Worm (Caenorhabditis elegans) whole organism, L1 larva: ENCODE results near the gene zip-3.

Source experiments
- C16A3.4 ChIP-seq: fragments of 150-350 bp; optimal IDR thresholded peaks from 2 replicates; lab custom pipeline; 2014; ENCODE audit warnings: missing biosample characterization, missing genetic modification characterization
- F16B12.6 ChIP-seq: fragments of 150-350 bp; optimal IDR thresholded peaks from 2 replicates; lab custom pipeline; 2014; ENCODE audit warnings: missing biosample characterization, missing genetic modification characterization
- Y116A8C.19 ChIP-seq: sonication (generic microtip); optimal IDR thresholded peaks from 2 replicates; lab custom pipeline; 2016; ENCODE audit warnings: missing compliant biosample characterization, missing genetic modification characterization, borderline replicate concordance
- alr-1 ChIP-seq: fragments of 200-800 bp; sonication (Bioruptor generic); optimal IDR thresholded peaks from 2 replicates; lab custom pipeline; 2018; ENCODE audit warnings: borderline replicate concordance, mild to moderate bottlenecking, missing genetic modification characterization, missing compliant biosample characterization
- aly-2 ChIP-seq: fragments of 150-350 bp; optimal IDR thresholded peaks from 2 replicates; lab custom pipeline; 2014; ENCODE audit warnings: missing biosample characterization, missing genetic modification characterization
- ama-1 ChIP-seq: fragments of 150-350 bp; optimal IDR thresholded peaks from 2 replicates; lab custom pipeline; 2014
- ceh-8 ChIP-seq: fragments of 200-800 bp; sonication (Bioruptor generic); optimal IDR thresholded peaks from 2 replicates; lab custom pipeline; 2018; ENCODE audit warnings: mild to moderate bottlenecking, missing genetic modification characterization, moderate library complexity, missing compliant biosample characterization
- ceh-88 ChIP-seq: fragments of 200-800 bp; sonication (Bioruptor generic); IDR thresholded peaks from 2 replicates; pipeline ENCODE4 v1.3.6; 2022; ENCODE audit warnings: missing genetic modification characterization, missing compliant biosample characterization
- dpl-1 ChIP-seq, 3 experiments: fragments of 150-350 bp in 2 of 3; sonication (generic microtip) in 1 of 3; optimal IDR thresholded peaks; 2 replicates each; lab custom pipeline; 2014 to 2017; ENCODE audit warnings: missing biosample characterization in 3 of 3, missing genetic modification characterization in 3 of 3, missing genetic modification reagents in 3 of 3
- dsc-1 ChIP-seq: sonication (generic microtip); optimal IDR thresholded peaks from 2 replicates; lab custom pipeline; 2016; ENCODE audit warnings: mild to moderate bottlenecking, missing genetic modification characterization, missing compliant biosample characterization
- efl-1 ChIP-seq, 4 experiments: fragments of 150-350 bp; optimal IDR thresholded peaks in 3 of 4; peaks in 1 of 4; 1 replicate in 1 of 4; 2 replicates in 3 of 4; lab custom pipeline; 2014; ENCODE audit warnings: missing biosample characterization in 2 of 4, missing genetic modification characterization in 2 of 4, missing genetic modification reagents in 2 of 4
- efl-3 ChIP-seq: fragments of 200-800 bp; sonication (Bioruptor generic); optimal IDR thresholded peaks from 2 replicates; lab custom pipeline; 2018; ENCODE audit warnings: mild to moderate bottlenecking, missing genetic modification characterization, missing compliant biosample characterization
- egl-13 ChIP-seq: sonication (generic microtip); optimal IDR thresholded peaks from 2 replicates; lab custom pipeline; 2016; ENCODE audit warnings: missing genotype, missing genetic modification reagents, missing genetic modification characterization, missing compliant biosample characterization
- egl-27 ChIP-seq, 2 experiments: fragments of 150-350 bp in 1 of 2; sonication (generic microtip); optimal IDR thresholded peaks; 3 replicates each; lab custom pipeline; 2017 to 2018; ENCODE audit warnings: missing biosample characterization in 2 of 2, missing genetic modification characterization in 2 of 2, missing genetic modification reagents in 2 of 2
- elt-2 ChIP-seq: sonication (generic microtip); optimal IDR thresholded peaks from 2 replicates; lab custom pipeline; 2016; ENCODE audit warnings: missing genetic modification characterization, mild to moderate bottlenecking, inconsistent platforms, missing compliant biosample characterization, missing genetic modification reagents
- elt-3 ChIP-seq, 6 experiments: fragments of 150-350 bp in 1 of 6; sonication (generic microtip); optimal IDR thresholded peaks; 2 replicates each; lab custom pipeline; 2017 to 2018; ENCODE audit warnings: missing biosample characterization in 6 of 6, missing genetic modification characterization in 6 of 6, inconsistent platforms in 1 of 6
- fkh-10 ChIP-seq: sonication (generic microtip); optimal IDR thresholded peaks from 2 replicates; lab custom pipeline; 2017; ENCODE audit warnings: missing biosample characterization, missing genetic modification reagents, missing genetic modification characterization
- fkh-8 ChIP-seq: sonication (generic microtip); optimal IDR thresholded peaks from 2 replicates; lab custom pipeline; 2016; ENCODE audit warnings: mild to moderate bottlenecking, missing genetic modification characterization, missing compliant biosample characterization
- fos-1 ChIP-seq: fragments of 150-350 bp; optimal IDR thresholded peaks from 2 replicates; lab custom pipeline; 2014; ENCODE audit warnings: missing biosample characterization, missing genetic modification characterization
- jun-1 ChIP-seq: fragments of 150-350 bp; optimal IDR thresholded peaks from 2 replicates; lab custom pipeline; 2014; ENCODE audit warnings: missing biosample characterization, missing genetic modification reagents, missing genetic modification characterization
- lin-13 ChIP-seq: fragments of 150-350 bp; optimal IDR thresholded peaks from 2 replicates; lab custom pipeline; 2014; ENCODE audit warnings: missing biosample characterization, missing genetic modification reagents, missing genetic modification characterization
- lin-35 ChIP-seq, 2 experiments: fragments of 150-350 bp; optimal IDR thresholded peaks; 2 replicates each; lab custom pipeline; 2014; ENCODE audit warnings: missing biosample characterization in 2 of 2, missing genetic modification characterization in 2 of 2, missing genetic modification reagents in 2 of 2
- lir-3 ChIP-seq: sonication (generic microtip); optimal IDR thresholded peaks from 2 replicates; lab custom pipeline; 2016; ENCODE audit warnings: mild to moderate bottlenecking, missing genetic modification characterization, moderate library complexity, missing compliant biosample characterization; ENCODE audit not compliant: poor library complexity
- lsy-2 ChIP-seq, 2 experiments: fragments of 150-350 bp; optimal IDR thresholded peaks; 2 replicates each; lab custom pipeline; 2014; ENCODE audit warnings: missing biosample characterization in 2 of 2, missing genetic modification characterization in 2 of 2
- mef-2 ChIP-seq: fragments of 150-350 bp; optimal IDR thresholded peaks from 2 replicates; lab custom pipeline; 2014; ENCODE audit warnings: missing biosample characterization, missing genetic modification characterization
- mep-1 ChIP-seq: fragments of 150-350 bp; optimal IDR thresholded peaks from 2 replicates; lab custom pipeline; 2014; ENCODE audit warnings: missing biosample characterization, missing genetic modification characterization
- nhr-20 ChIP-seq: sonication (generic microtip); optimal IDR thresholded peaks from 2 replicates; lab custom pipeline; 2016; ENCODE audit warnings: mild to moderate bottlenecking, missing genetic modification characterization, missing compliant biosample characterization
- nhr-237 ChIP-seq: fragments of 150-350 bp; optimal IDR thresholded peaks from 2 replicates; lab custom pipeline; 2014; ENCODE audit warnings: missing biosample characterization, missing genetic modification characterization
- nhr-47 ChIP-seq: sonication (generic microtip); optimal IDR thresholded peaks from 2 replicates; lab custom pipeline; 2016; ENCODE audit warnings: mild to moderate bottlenecking, missing genetic modification characterization, moderate library complexity, missing compliant biosample characterization
- nhr-71 ChIP-seq: sonication (generic microtip); optimal IDR thresholded peaks from 2 replicates; lab custom pipeline; 2016; ENCODE audit warnings: mild to moderate bottlenecking, missing genetic modification characterization, moderate library complexity, missing compliant biosample characterization
- nhr-76 ChIP-seq: sonication (generic microtip); optimal IDR thresholded peaks from 2 replicates; lab custom pipeline; 2017; ENCODE audit warnings: missing biosample characterization, missing genetic modification characterization
- nhr-77 ChIP-seq: fragments of 150-350 bp; optimal IDR thresholded peaks from 2 replicates; lab custom pipeline; 2014; ENCODE audit warnings: missing biosample characterization, missing genetic modification characterization
- nhr-84 ChIP-seq: sonication (generic microtip); optimal IDR thresholded peaks from 2 replicates; lab custom pipeline; 2017; ENCODE audit warnings: missing biosample characterization, missing genetic modification characterization
- nhr-90 ChIP-seq: sonication (generic microtip); optimal IDR thresholded peaks from 2 replicates; lab custom pipeline; 2016; ENCODE audit warnings: mild to moderate bottlenecking, missing genetic modification characterization, missing compliant biosample characterization; ENCODE audit not compliant: poor library complexity
- rnt-1 ChIP-seq: sonication (generic microtip); optimal IDR thresholded peaks from 2 replicates; lab custom pipeline; 2016; ENCODE audit warnings: mild to moderate bottlenecking, missing genetic modification characterization, moderate library complexity, missing compliant biosample characterization
- swsn-7 ChIP-seq: sonication (generic microtip); optimal IDR thresholded peaks from 2 replicates; lab custom pipeline; 2016; ENCODE audit warnings: missing genetic modification characterization, missing compliant biosample characterization
- tbx-2 ChIP-seq: sonication (generic microtip); optimal IDR thresholded peaks from 2 replicates; lab custom pipeline; 2016; ENCODE audit warnings: missing genetic modification characterization, missing compliant biosample characterization
- tlp-1 ChIP-seq: fragments of 150-350 bp; optimal IDR thresholded peaks from 2 replicates; lab custom pipeline; 2014; ENCODE audit warnings: missing biosample characterization, missing genetic modification characterization
- unc-130 ChIP-seq: fragments of 150-350 bp; optimal IDR thresholded peaks from 2 replicates; lab custom pipeline; 2017; ENCODE audit warnings: missing biosample characterization, missing genetic modification characterization, inconsistent platforms
- unc-30 ChIP-seq: sonication (generic microtip); optimal IDR thresholded peaks from 2 replicates; lab custom pipeline; 2017; ENCODE audit warnings: missing biosample characterization, missing genetic modification characterization
- unc-62 ChIP-seq: fragments of 150-350 bp; optimal IDR thresholded peaks from 2 replicates; lab custom pipeline; 2014; ENCODE audit warnings: missing biosample characterization, missing genetic modification reagents, missing genetic modification characterization
- unc-98 ChIP-seq: fragments of 200-800 bp; sonication (Bioruptor generic); IDR thresholded peaks from 2 replicates; pipeline ENCODE4 v1.3.6; 2022; ENCODE audit warnings: missing genetic modification characterization, missing compliant biosample characterization
- vab-15 ChIP-seq: sonication (generic microtip); optimal IDR thresholded peaks from 2 replicates; lab custom pipeline; 2017; ENCODE audit warnings: missing genotype, mild to moderate bottlenecking, missing genetic modification characterization, missing compliant biosample characterization
- xbp-1 ChIP-seq: sonication (generic microtip); optimal IDR thresholded peaks from 2 replicates; lab custom pipeline; 2016; ENCODE audit warnings: missing genetic modification characterization, missing compliant biosample characterization
- zag-1 ChIP-seq: fragments of 150-350 bp; optimal IDR thresholded peaks from 2 replicates; lab custom pipeline; 2014; ENCODE audit warnings: missing biosample characterization, missing genetic modification characterization
- zip-4 ChIP-seq: fragments of 200-800 bp; sonication (Bioruptor generic); optimal IDR thresholded peaks from 2 replicates; lab custom pipeline; 2018; ENCODE audit warnings: mild to moderate bottlenecking, missing genetic modification characterization, moderate library complexity, missing compliant biosample characterization
- ztf-11 ChIP-seq, 2 experiments: sonication (generic microtip); optimal IDR thresholded peaks; 2 replicates each; lab custom pipeline; 2016 to 2017; ENCODE audit warnings: missing genetic modification characterization in 2 of 2, missing biosample characterization in 1 of 2, missing compliant biosample characterization in 1 of 2
- ztf-4 ChIP-seq: fragments of 150-350 bp; optimal IDR thresholded peaks from 2 replicates; lab custom pipeline; 2014; ENCODE audit warnings: missing biosample characterization, missing genetic modification characterization

The zip-3 gene

ce11 chrII:13908592-13908991, 48.7 kb downstream of the zip-3 start, which contains the start of gene citk-1 (continued):
- TF ChIP-seq nhr-47 (tag; lab: Kevin White, UChicago) (peak; percentile 81), lin-35 (GFP tag; optimal IDR thresholded peaks at IDR 0.05; lab: Kevin White, UChicago) (peak; percentile 97 to 100), nhr-71 (tag; lab: Kevin White, UChicago) (peak; percentile 81), lsy-2 (tag; optimal IDR thresholded peaks at IDR 0.05; lab: Kevin White, UChicago) (peak; percentile 85 to 92), vab-15 (tag; lab: Kevin White, UChicago) (peak; percentile 82), aly-2 (tag; lab: Kevin White, UChicago) (peak; percentile 28), efl-1 (optimal IDR thresholded peaks at IDR 0.05; lab: Kevin White, UChicago) (peak; percentile 85 to 98), efl-1 (GFP tag; optimal IDR thresholded peaks at IDR 0.05 in 1 of 2; lab: Kevin White, UChicago) (peak; percentile 99 to 100), unc-130 (tag; lab: Kevin White, UChicago) (peak; percentile 74), zip-4 (GFP tag; lab: Kevin White, UChicago) (peak; percentile 5), egl-27 (tag; optimal IDR thresholded peaks at IDR 0.05; lab: Kevin White, UChicago) (no peak), ceh-88 (GFP tag; lab: Robert Waterston, UW) (no peak), fos-1 (tag; lab: Kevin White, UChicago) (peak; percentile 63), ama-1 (lab: Kevin White, UChicago) (no peak), efl-3 (GFP tag; lab: Kevin White, UChicago) (no peak), dsc-1 (tag; lab: Kevin White, UChicago) (peak; percentile 64), ceh-8 (GFP tag; lab: Kevin White, UChicago) (no peak), nhr-77 (tag; lab: Kevin White, UChicago) (peak; percentile 84), elt-2 (tag; lab: Kevin White, UChicago) (peak; percentile 20), mef-2 (tag; lab: Kevin White, UChicago) (no peak), nhr-20 (tag; lab: Kevin White, UChicago) (peak; percentile 77)

DNA sequence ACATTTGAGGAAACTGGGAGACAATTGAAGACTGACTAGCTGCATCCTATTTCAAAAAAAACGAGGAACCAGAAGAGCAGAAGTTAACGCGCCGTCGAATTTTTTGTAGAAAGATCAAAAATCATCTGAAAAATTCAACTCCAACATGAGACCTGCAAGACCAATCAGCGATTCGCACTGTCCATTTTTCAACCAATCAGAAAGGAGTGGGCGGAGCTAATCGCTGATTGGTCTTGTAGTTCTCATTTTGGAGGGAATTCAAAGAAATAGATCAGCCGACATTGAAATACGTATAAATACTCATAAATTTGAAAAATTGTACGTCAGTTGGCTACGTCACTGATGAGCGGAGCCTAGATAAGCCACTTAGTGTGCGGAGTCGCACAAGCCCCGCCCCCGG, 49.6 kb downstream of the zip-3 start:
- no peak for TF ChIP-seq efl-1 (optimal IDR thresholded peaks at IDR 0.05; lab: Kevin White, UChicago)
- peak; percentile 21 to 81 for TF ChIP-seq efl-1 (GFP tag; optimal IDR thresholded peaks at IDR 0.05 in 1 of 2; lab: Kevin White, UChicago)
- TF ChIP-seq swsn-7 (tag; lab: Kevin White, UChicago), result no peak
- TF ChIP-seq, all 84 proteins: peak for 1

ce11 chrII:13903482-13903881, 53.8 kb downstream of the zip-3 start:
- TF ChIP-seq rnt-1 (tag; lab: Kevin White, UChicago), result peak; percentile 69
- no peak for TF ChIP-seq nhr-84
- no peak for TF ChIP-seq F16B12.6 (tag; lab: Kevin White, UChicago)
- no peak for TF ChIP-seq jun-1 (tag; lab: Kevin White, UChicago)
- no peak for TF ChIP-seq ama-1 (lab: Kevin White, UChicago)
- peak; percentile 4 for TF ChIP-seq nhr-20 (tag; lab: Kevin White, UChicago)
- TF ChIP-seq mep-1 (tag; lab: Kevin White, UChicago), result no peak
- TF ChIP-seq nhr-237, result no peak
- TF ChIP-seq xbp-1, result no peak
- TF ChIP-seq ztf-4 (tag; lab: Kevin White, UChicago), result peak; percentile 0
- peak; percentile 57 for TF ChIP-seq nhr-71 (tag; lab: Kevin White, UChicago)
- no peak for TF ChIP-seq unc-30 (tag; lab: Kevin White, UChicago)
- TF ChIP-seq egl-13 (tag; lab: Kevin White, UChicago), result no peak
- peak; percentile 26 for TF ChIP-seq dsc-1 (tag; lab: Kevin White, UChicago)
- no peak for TF ChIP-seq fkh-10
- TF ChIP-seq lin-13, result no peak
- TF ChIP-seq elt-3 (tag; optimal IDR thresholded peaks at IDR 0.05; lab: Kevin White, UChicago), result no peak
- TF ChIP-seq nhr-76, result no peak
- TF ChIP-seq dpl-1 (GFP tag; optimal IDR thresholded peaks at IDR 0.05; lab: Kevin White, UChicago), result peak in 1 of 3 experiments; percentile 21
- no peak for TF ChIP-seq tbx-2 (tag; lab: Kevin White, UChicago)
- no peak for TF ChIP-seq Y116A8C.19 (tag; lab: Kevin White, UChicago)
- TF ChIP-seq C16A3.4 (tag; lab: Kevin White, UChicago), result no peak
- no peak for TF ChIP-seq mef-2 (tag; lab: Kevin White, UChicago)
- TF ChIP-seq unc-98, result no peak
- no peak for TF ChIP-seq lir-3 (tag; lab: Kevin White, UChicago)
- no peak for TF ChIP-seq fkh-8 (tag; lab: Kevin White, UChicago)
- no peak for TF ChIP-seq unc-62 (GFP tag; lab: Kevin White, UChicago)
- TF ChIP-seq alr-1 (tag; lab: Kevin White, UChicago), result no peak
- TF ChIP-seq zag-1, result no peak
- no peak for TF ChIP-seq tlp-1 (tag; lab: Kevin White, UChicago)
- no peak for TF ChIP-seq nhr-90 (tag; lab: Kevin White, UChicago)
- TF ChIP-seq ztf-11 (tag; optimal IDR thresholded peaks at IDR 0.05; lab: Kevin White, UChicago), result no peak
